Worm (Caenorhabditis elegans) whole organism, L2 larva: ENCODE measurements around the gene F41G4.8.

ENCODE experiments used
- C34F6.9 ChIP-seq: fragments of 150-350 bp; optimal IDR thresholded peaks from 2 replicates; lab custom pipeline; 2014; ENCODE audit warnings: missing biosample characterization, missing genetic modification characterization
- F13H6.1 ChIP-seq: sonication (generic microtip); optimal IDR thresholded peaks from 2 replicates; lab custom pipeline; 2016; ENCODE audit warnings: missing genetic modification characterization, missing compliant biosample characterization
- R02D3.7 ChIP-seq: fragments of 150-350 bp; optimal IDR thresholded peaks from 2 replicates; lab custom pipeline; 2014; ENCODE audit warnings: missing biosample characterization, missing genetic modification characterization
- Y55F3AM.14 ChIP-seq: fragments of 200-800 bp; sonication (Bioruptor generic); optimal IDR thresholded peaks from 2 replicates; lab custom pipeline; 2018; ENCODE audit warnings: mild to moderate bottlenecking, missing genetic modification characterization, missing compliant biosample characterization
- ZK546.5 ChIP-seq: sonication (generic microtip); optimal IDR thresholded peaks from 2 replicates; lab custom pipeline; 2017; ENCODE audit warnings: missing biosample characterization, missing genetic modification characterization
- alr-1 ChIP-seq: fragments of 150-350 bp; optimal IDR thresholded peaks from 2 replicates; lab custom pipeline; 2014; ENCODE audit warnings: missing biosample characterization, missing genetic modification characterization
- aly-2 ChIP-seq: fragments of 150-350 bp; optimal IDR thresholded peaks from 2 replicates; lab custom pipeline; 2014; ENCODE audit warnings: missing biosample characterization, missing genetic modification characterization
- ama-1 ChIP-seq: fragments of 150-350 bp; optimal IDR thresholded peaks from 2 replicates; lab custom pipeline; 2018; ENCODE audit warnings: inconsistent platforms
- blmp-1 ChIP-seq: sonication (generic microtip); optimal IDR thresholded peaks from 2 replicates; lab custom pipeline; 2017; ENCODE audit warnings: missing genetic modification characterization, mild to moderate bottlenecking, missing compliant biosample characterization, antibody characterized with exemption, moderate library complexity; ENCODE audit not compliant: insufficient read depth
- ceh-82 ChIP-seq: fragments of 150-350 bp; optimal IDR thresholded peaks from 2 replicates; lab custom pipeline; 2014; ENCODE audit warnings: missing biosample characterization, missing genetic modification characterization
- crh-2 ChIP-seq: sonication (generic microtip); optimal IDR thresholded peaks from 2 replicates; lab custom pipeline; 2017; ENCODE audit warnings: missing biosample characterization, missing genetic modification characterization
- dmd-4 ChIP-seq: sonication (generic microtip); optimal IDR thresholded peaks from 2 replicates; lab custom pipeline; 2017; ENCODE audit warnings: missing biosample characterization, missing genetic modification characterization
- elt-1 ChIP-seq: fragments of 150-350 bp; optimal IDR thresholded peaks from 2 replicates; lab custom pipeline; 2014; ENCODE audit warnings: missing biosample characterization, missing genetic modification characterization
- elt-3 ChIP-seq: sonication (generic microtip); optimal IDR thresholded peaks from 2 replicates; lab custom pipeline; 2017; ENCODE audit warnings: missing biosample characterization, missing genetic modification characterization
- gmeb-1 ChIP-seq: fragments of 150-350 bp; optimal IDR thresholded peaks from 2 replicates; lab custom pipeline; 2014; ENCODE audit warnings: missing biosample characterization, missing genetic modification characterization
- lin-13 ChIP-seq: fragments of 150-350 bp; optimal IDR thresholded peaks from 2 replicates; lab custom pipeline; 2014; ENCODE audit warnings: missing biosample characterization, missing genetic modification reagents, missing genetic modification characterization
- lin-39 ChIP-seq: fragments of 150-350 bp; optimal IDR thresholded peaks from 2 replicates; lab custom pipeline; 2014; ENCODE audit warnings: missing biosample characterization, missing genetic modification reagents, missing genetic modification characterization
- lsy-2 ChIP-seq, 2 experiments: fragments of 150-350 bp in 1 of 2; sonication (generic microtip) in 1 of 2; optimal IDR thresholded peaks; 2 replicates each; lab custom pipeline; 2014 to 2017; ENCODE audit warnings: missing biosample characterization in 2 of 2, missing genetic modification characterization in 2 of 2
- mab-5 ChIP-seq: fragments of 150-350 bp; optimal IDR thresholded peaks from 2 replicates; lab custom pipeline; 2014; ENCODE audit warnings: missing biosample characterization, missing genetic modification characterization
- mbf-1 ChIP-seq: sonication (generic microtip); optimal IDR thresholded peaks from 2 replicates; lab custom pipeline; 2017; ENCODE audit warnings: missing biosample characterization, missing genetic modification characterization
- nhr-10 ChIP-seq: sonication (generic microtip); optimal IDR thresholded peaks from 2 replicates; lab custom pipeline; 2017; ENCODE audit warnings: missing biosample characterization, missing genetic modification characterization
- nhr-11 ChIP-seq: fragments of 150-350 bp; optimal IDR thresholded peaks from 2 replicates; lab custom pipeline; 2014; ENCODE audit warnings: missing biosample characterization, missing genetic modification characterization
- nhr-12 ChIP-seq: fragments of 150-350 bp; optimal IDR thresholded peaks from 2 replicates; lab custom pipeline; 2014; ENCODE audit warnings: missing biosample characterization, missing genetic modification characterization
- nhr-129 ChIP-seq: fragments of 150-350 bp; optimal IDR thresholded peaks from 2 replicates; lab custom pipeline; 2014; ENCODE audit warnings: missing biosample characterization, missing genetic modification characterization
- nhr-21 ChIP-seq: fragments of 150-350 bp; optimal IDR thresholded peaks from 2 replicates; lab custom pipeline; 2014; ENCODE audit warnings: missing biosample characterization, missing genetic modification characterization
- nhr-237 ChIP-seq: fragments of 150-350 bp; optimal IDR thresholded peaks from 2 replicates; lab custom pipeline; 2014; ENCODE audit warnings: missing biosample characterization, missing genetic modification characterization
- nhr-25 ChIP-seq: fragments of 150-350 bp; sonication (generic microtip); optimal IDR thresholded peaks from 3 replicates; lab custom pipeline; 2014; ENCODE audit warnings: missing biosample characterization, missing genetic modification characterization
- nhr-6 ChIP-seq: fragments of 150-350 bp; optimal IDR thresholded peaks from 2 replicates; lab custom pipeline; 2014; ENCODE audit warnings: missing biosample characterization, missing genetic modification characterization
- nhr-77 ChIP-seq: fragments of 150-350 bp; optimal IDR thresholded peaks from 2 replicates; lab custom pipeline; 2014; ENCODE audit warnings: missing biosample characterization, missing genetic modification characterization
- peb-1 ChIP-seq: fragments of 150-350 bp; optimal IDR thresholded peaks from 2 replicates; lab custom pipeline; 2014; ENCODE audit warnings: missing biosample characterization, missing genetic modification characterization
- skn-1 ChIP-seq: sonication (generic microtip); optimal IDR thresholded peaks from 2 replicates; lab custom pipeline; 2017; ENCODE audit warnings: missing biosample characterization, missing genetic modification characterization
- sma-3 ChIP-seq: sonication (generic microtip); optimal IDR thresholded peaks from 2 replicates; lab custom pipeline; 2016; ENCODE audit warnings: missing genetic modification reagents, missing genetic modification characterization, missing compliant biosample characterization
- sma-9 ChIP-seq, 2 experiments: fragments of 150-350 bp in 1 of 2; sonication (generic microtip) in 1 of 2; optimal IDR thresholded peaks; 2 replicates each; lab custom pipeline; 2014 to 2016; ENCODE audit warnings: missing genetic modification characterization in 2 of 2, mild to moderate bottlenecking in 1 of 2, missing biosample characterization in 1 of 2, missing compliant biosample characterization in 1 of 2, missing genetic modification reagents in 1 of 2, moderate library complexity in 1 of 2
- snpc-4 ChIP-seq: fragments of 150-350 bp; optimal IDR thresholded peaks from 2 replicates; lab custom pipeline; 2014; ENCODE audit warnings: missing biosample characterization, missing genetic modification characterization
- unc-39 ChIP-seq: fragments of 150-350 bp; optimal IDR thresholded peaks from 2 replicates; lab custom pipeline; 2014; ENCODE audit warnings: missing biosample characterization, missing genetic modification characterization
- unc-55 ChIP-seq: fragments of 150-350 bp; sonication (generic microtip); optimal IDR thresholded peaks from 3 replicates; lab custom pipeline; 2014; ENCODE audit warnings: missing biosample characterization, missing genetic modification reagents, missing genetic modification characterization
- unc-62 ChIP-seq: fragments of 150-350 bp; optimal IDR thresholded peaks from 2 replicates; lab custom pipeline; 2014; ENCODE audit warnings: missing biosample characterization, missing genetic modification reagents, missing genetic modification characterization
- ztf-1 ChIP-seq: fragments of 200-800 bp; sonication (Bioruptor generic); conservative IDR thresholded peaks from 2 replicates; pipeline ENCODE4 v1.3.6; 2022; ENCODE audit warnings: missing genetic modification characterization, missing compliant biosample characterization

The F41G4.8 gene

DNA sequence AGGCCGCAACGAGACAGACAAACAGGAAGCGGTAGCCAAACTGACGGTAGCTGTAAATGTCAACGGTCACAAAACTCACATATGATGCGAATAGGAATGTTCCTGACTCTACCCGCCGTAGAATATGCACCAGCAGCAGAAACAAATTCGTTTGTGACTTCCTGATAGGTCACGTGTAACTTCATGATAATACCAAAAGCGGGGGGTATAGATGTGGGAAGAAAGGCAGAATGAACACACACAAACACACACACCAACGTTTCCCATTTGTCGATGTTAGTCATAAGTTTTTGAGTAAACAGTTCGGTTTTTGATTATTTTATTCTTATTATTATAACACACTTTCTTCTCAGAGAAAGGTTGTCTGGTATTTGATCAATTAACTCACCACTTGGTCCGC is 31.7 kb downstream of the F41G4.8 start (continued):
- peak; percentile 61 for TF ChIP-seq sma-9 (GFP tag; optimal IDR thresholded peaks at IDR 0.05; lab: Kevin White, UChicago)
- no peak for TF ChIP-seq sma-9 (tag; optimal IDR thresholded peaks at IDR 0.05; lab: Kevin White, UChicago)
- TF ChIP-seq nhr-10 (tag; lab: Kevin White, UChicago) = no peak
- TF ChIP-seq blmp-1 = no peak
- no peak for TF ChIP-seq unc-55 (GFP tag; lab: Kevin White, UChicago)

DNA sequence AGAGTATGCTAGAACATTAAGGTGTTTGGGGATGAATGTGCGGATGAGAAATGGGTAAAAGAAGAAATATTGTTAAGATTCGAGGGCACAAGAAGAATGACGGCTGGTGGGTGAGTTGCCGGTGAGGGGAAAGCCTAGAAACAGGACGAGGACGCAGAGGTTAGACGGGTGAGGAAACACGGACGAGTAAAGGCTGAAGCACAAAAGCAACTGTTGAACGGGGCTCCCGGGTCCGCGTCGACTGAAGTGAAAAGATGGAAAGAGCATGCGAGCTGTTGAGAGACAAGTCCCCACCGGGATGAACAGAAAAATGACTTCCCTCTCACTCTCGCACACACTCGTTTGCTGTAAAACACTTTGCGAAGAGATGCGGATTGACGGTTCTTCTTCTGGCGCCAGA is 32.9 kb downstream of the F41G4.8 start:
- TF ChIP-seq F13H6.1 (peak; percentile 50), sma-9 (GFP tag; optimal IDR thresholded peaks at IDR 0.05; lab: Kevin White, UChicago) (peak; percentile 12), sma-9 (tag; optimal IDR thresholded peaks at IDR 0.05; lab: Kevin White, UChicago) (no peak), dmd-4 (no peak)

DNA sequence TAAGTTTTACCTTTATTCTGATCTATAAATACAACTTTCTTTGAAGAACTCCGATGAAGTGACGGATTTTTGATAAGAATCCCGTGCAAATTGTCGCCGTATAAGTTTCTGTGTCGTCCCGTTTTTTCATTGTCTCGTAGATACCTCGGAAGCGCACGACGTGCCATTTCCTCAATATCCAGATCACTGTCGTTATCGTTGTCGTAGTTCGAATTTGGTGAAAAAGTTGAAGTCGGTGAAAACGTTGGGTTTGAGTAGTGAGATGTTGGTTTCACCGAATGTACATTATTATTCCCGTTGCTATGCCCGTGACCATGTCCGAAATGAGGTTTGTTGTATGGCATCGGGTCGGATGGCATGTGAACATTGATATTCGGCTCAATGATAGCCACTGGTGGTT is 35.1 kb downstream of the F41G4.8 start:
- no peak for TF ChIP-seq nhr-77 (tag; lab: Kevin White, UChicago)
- TF ChIP-seq elt-3 = no peak
- no peak for TF ChIP-seq Y55F3AM.14 (GFP tag; lab: Kevin White, UChicago)
- TF ChIP-seq gmeb-1 = no peak
- TF ChIP-seq mab-5 (tag; lab: Kevin White, UChicago) = no peak
- no peak for TF ChIP-seq peb-1 (tag; lab: Kevin White, UChicago)
- TF ChIP-seq nhr-237 (tag; lab: Kevin White, UChicago) = no peak
- TF ChIP-seq dmd-4 = no peak
- no peak for TF ChIP-seq lin-13
- TF ChIP-seq lsy-2 (tag; optimal IDR thresholded peaks at IDR 0.05; lab: Kevin White, UChicago) = no peak
- TF ChIP-seq, all 48 proteins: peak for 0

DNA sequence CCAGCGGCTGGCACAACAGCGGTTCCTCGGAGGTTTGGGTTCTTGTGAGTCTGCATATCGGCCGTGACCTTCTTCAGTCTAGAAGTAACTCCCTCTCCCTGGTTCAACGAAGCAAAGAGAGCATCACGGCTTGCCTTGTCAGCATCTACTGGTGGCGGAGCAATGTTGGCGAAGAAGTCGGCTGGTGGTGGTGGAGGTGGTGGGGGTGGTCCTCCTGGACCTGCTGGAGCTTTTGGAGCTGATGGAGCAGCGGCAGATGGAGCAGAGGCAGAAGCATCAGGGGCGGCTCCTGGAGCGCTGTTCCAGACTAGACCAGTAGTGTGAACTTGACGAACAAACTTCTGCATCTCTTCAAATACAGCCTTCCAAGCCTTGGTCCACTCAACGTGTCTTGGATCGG is 36.3 kb downstream of the F41G4.8 start:
- TF ChIP-seq sma-3 (GFP tag; lab: Kevin White, UChicago) = no peak
- no peak for TF ChIP-seq unc-39 (tag; lab: Kevin White, UChicago)

DNA sequence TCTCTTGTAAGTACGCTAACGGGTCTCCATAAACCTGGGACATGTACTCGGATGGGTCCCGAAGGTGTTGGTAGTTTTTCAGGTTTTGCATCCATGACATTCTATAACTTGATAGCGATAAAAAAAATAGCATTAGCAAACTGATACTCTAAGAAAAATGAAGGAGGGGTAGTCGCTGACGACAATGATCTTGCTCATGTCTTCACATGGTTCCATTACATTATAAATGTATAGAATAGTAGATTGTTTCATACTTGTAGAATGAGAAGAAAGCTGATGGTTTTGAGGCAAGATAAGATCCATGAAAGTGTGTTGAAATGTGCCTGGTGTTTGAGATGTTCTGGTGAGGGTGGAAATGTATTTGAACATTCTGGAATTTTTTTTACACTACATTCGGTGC is 37.8 kb downstream of the F41G4.8 start, which contains the start of gene mec-4:
Gene mec-4, minus strand, starts transcription at position 101 of the 400 bp plus-strand sequence.
- peak; percentile 68 for TF ChIP-seq unc-55 (GFP tag; lab: Kevin White, UChicago)
- TF ChIP-seq R02D3.7 (tag; lab: Kevin White, UChicago) = no peak

DNA sequence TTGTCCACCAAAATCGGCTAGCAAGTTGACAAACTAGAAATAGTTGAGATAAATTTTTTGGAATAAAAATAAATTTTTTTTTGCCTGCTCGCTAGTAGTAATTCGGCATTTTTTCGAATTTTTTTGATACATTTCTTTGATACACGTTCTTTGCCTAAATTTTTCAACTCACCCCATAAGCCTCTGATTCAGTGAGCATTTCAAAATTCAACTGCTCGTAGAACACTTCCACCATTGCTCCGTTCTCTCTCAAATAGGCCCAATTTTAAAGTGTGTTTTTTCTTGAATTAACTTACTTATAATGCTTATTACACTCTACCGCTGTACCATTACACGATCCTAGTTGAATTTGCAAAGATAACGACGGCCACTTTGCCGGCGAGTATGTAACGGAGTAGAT is 41.3 kb downstream of the F41G4.8 start:
- TF ChIP-seq nhr-12 (tag; lab: Kevin White, UChicago) (no peak), nhr-25 (no peak), Y55F3AM.14 (GFP tag; lab: Kevin White, UChicago) (no peak), skn-1 (tag; lab: Kevin White, UChicago) (no peak), peb-1 (tag; lab: Kevin White, UChicago) (no peak), nhr-6 (no peak)

DNA sequence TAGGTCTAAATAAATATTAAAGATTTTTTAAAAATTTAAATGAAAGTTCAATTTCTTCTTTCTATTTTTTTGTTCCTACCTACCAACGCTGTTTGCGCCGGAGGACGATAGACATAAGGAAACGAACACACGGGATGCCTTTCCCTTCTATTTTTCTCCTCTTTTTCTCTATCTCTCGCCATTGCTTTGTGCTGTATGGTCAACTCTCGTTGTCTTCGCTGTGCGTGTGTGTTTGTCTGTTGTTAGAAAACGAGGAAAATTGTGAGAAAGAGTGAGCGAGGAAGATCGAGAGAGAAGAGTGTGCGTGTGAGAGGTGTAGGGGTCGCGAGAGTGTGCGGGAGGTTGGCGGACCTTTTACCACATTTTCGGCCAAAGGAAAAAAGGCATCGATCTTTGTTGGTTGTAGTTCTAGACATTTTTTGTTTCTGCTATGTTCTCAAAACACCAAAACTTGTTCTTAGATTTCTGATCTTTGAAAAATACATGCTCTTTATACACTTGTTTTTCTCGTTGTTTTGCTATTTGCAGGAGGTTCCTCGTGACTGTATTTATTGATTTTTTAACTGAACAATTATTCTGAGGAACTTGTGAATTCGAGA is 45.7 kb downstream of the F41G4.8 start:
- no peak for TF ChIP-seq alr-1
- no peak for TF ChIP-seq elt-3
- TF ChIP-seq unc-55 (GFP tag; lab: Kevin White, UChicago) = peak; percentile 72
- TF ChIP-seq lin-13 = peak; percentile 49
- no peak for TF ChIP-seq nhr-237 (tag; lab: Kevin White, UChicago)
- no peak for TF ChIP-seq nhr-77 (tag; lab: Kevin White, UChicago)
- no peak for TF ChIP-seq nhr-11 (tag; lab: Kevin White, UChicago)
- TF ChIP-seq nhr-21 = peak; percentile 43
- TF ChIP-seq ceh-82 (tag; lab: Kevin White, UChicago) = no peak
- TF ChIP-seq R02D3.7 (tag; lab: Kevin White, UChicago) = no peak
- TF ChIP-seq ZK546.5 (tag; lab: Kevin White, UChicago) = no peak
- no peak for TF ChIP-seq gmeb-1
- peak; percentile 73 for TF ChIP-seq ama-1 (lab: Kevin White, UChicago)
- no peak for TF ChIP-seq Y55F3AM.14 (GFP tag; lab: Kevin White, UChicago)
- no peak for TF ChIP-seq aly-2 (tag; lab: Kevin White, UChicago)
- TF ChIP-seq peb-1 (tag; lab: Kevin White, UChicago) = no peak
- TF ChIP-seq sma-9 (GFP tag; optimal IDR thresholded peaks at IDR 0.05; lab: Kevin White, UChicago) = peak; percentile 71
- TF ChIP-seq sma-9 (tag; optimal IDR thresholded peaks at IDR 0.05; lab: Kevin White, UChicago) = no peak
- TF ChIP-seq nhr-129 = peak; percentile 84
- TF ChIP-seq unc-62 (GFP tag; lab: Kevin White, UChicago) = no peak
- no peak for TF ChIP-seq elt-1 (tag; lab: Kevin White, UChicago)
- peak; percentile 85 for TF ChIP-seq C34F6.9
- no peak for TF ChIP-seq ztf-1
- no peak for TF ChIP-seq lin-39 (tag; lab: Kevin White, UChicago)
- TF ChIP-seq nhr-25 = peak; percentile 45
- TF ChIP-seq nhr-6 = peak; percentile 55
- peak; percentile 78 for TF ChIP-seq crh-2
- no peak for TF ChIP-seq nhr-12 (tag; lab: Kevin White, UChicago)
- peak; percentile 2 for TF ChIP-seq snpc-4
- TF ChIP-seq sma-3 (GFP tag; lab: Kevin White, UChicago) = peak; percentile 34
- TF ChIP-seq blmp-1 = no peak
- no peak for TF ChIP-seq mbf-1
